Fruit fly (Drosophila melanogaster): ENCODE data around the gene CG4914.

The CG4914 gene

DNA sequence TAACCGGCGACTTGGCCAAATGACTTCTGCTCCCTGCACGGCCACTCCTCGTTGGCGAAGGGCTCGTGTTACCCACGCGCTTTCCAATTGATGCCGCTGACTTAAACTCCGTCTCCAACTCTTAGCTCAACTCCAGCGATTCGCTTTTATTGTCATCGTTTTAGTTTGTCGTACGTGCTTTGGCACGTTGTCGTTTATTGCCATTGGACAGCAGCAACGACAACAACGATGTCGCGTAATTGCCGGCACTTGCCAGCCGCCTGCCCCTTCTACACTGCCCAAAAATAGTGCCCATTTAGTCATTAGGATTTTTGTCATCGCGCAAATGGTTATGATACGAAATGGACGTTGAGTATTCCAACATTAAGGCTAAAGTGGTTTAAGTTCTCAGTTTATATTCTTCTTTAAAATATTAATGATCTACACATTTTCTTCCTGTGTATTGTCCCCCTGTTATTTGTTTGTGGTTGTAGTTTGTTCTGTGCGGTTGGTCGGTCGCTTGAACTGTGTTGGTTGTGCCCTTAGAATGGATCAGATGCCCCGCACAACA is 12.1 kb downstream of the CG4914 start (continued):
- peak; percentile 81 for TF ChIP-seq esn (GFP tag; optimal IDR thresholded peaks at IDR 0.05)
- peak; percentile 89 for TF ChIP-seq Hr4 (GFP tag; optimal IDR thresholded peaks at IDR 0.05)
- peak; percentile 97 for TF ChIP-seq Eip78C (GFP tag)
- peak; percentile 79 for TF ChIP-seq CG6792 (GFP tag; optimal IDR thresholded peaks at IDR 0.05)
- TF ChIP-seq Eip75B (GFP tag; optimal IDR thresholded peaks at IDR 0.05): peak; percentile 87
- TF ChIP-seq dsx (GFP tag; optimal IDR thresholded peaks at IDR 0.05; ENCODE audit: poor library complexity, severe bottlenecking): peak; percentile 89
- peak; percentile 90 for TF ChIP-seq eg (GFP tag; IDR thresholded peaks at IDR 0.05)
- peak; percentile 3 for TF ChIP-seq Blimp-1 (GFP tag; optimal IDR thresholded peaks at IDR 0.05)
- TF ChIP-seq CG10631 (GFP tag; optimal IDR thresholded peaks at IDR 0.05): peak; percentile 89
- peak; percentile 30 for TF ChIP-seq Eip93F (GFP tag; optimal IDR thresholded peaks at IDR 0.05)
- TF ChIP-seq Hr39 (GFP tag; optimal IDR thresholded peaks at IDR 0.05): peak; percentile 78
- peak; percentile 85 for TF ChIP-seq acj6 (GFP tag; optimal IDR thresholded peaks at IDR 0.05)
- TF ChIP-seq CG8119 (GFP tag; IDR thresholded peaks at IDR 0.05): peak; percentile 88
- TF ChIP-seq vri (GFP tag; optimal IDR thresholded peaks at IDR 0.05): peak; percentile 60
- TF ChIP-seq CG6163 (GFP tag; IDR thresholded peaks at IDR 0.05): peak; percentile 92
- TF ChIP-seq CG32006 (GFP tag; optimal IDR thresholded peaks at IDR 0.05): peak; percentile 88
- TF ChIP-seq OdsH (GFP tag; optimal IDR thresholded peaks at IDR 0.05): peak; percentile 84
- TF ChIP-seq fd85E (GFP tag; optimal IDR thresholded peaks at IDR 0.05): peak; percentile 38

DNA sequence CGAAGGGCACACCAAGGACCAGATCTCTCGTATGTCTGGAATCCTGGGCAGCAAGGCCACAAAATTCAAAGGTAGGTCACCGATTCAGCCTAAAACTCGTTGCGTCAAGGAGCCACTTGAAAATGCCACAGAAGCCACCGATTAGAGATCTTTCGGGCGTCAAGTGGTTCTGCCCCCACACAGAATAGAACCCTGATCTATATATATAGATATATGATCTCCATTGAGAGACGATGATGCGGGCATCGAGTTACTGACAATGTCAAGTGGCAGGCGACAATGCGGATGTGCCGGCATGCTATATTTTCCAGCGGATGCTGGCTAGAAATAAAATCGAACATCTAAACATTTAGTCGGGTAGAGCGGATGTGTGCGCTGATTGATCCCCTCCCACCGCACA is 13.6 kb downstream of the CG4914 start:
- TF ChIP-seq Eip78C (GFP tag) (peak; percentile 13), Ets21C (GFP tag; optimal IDR thresholded peaks at IDR 0.05) (no peak)

DNA sequence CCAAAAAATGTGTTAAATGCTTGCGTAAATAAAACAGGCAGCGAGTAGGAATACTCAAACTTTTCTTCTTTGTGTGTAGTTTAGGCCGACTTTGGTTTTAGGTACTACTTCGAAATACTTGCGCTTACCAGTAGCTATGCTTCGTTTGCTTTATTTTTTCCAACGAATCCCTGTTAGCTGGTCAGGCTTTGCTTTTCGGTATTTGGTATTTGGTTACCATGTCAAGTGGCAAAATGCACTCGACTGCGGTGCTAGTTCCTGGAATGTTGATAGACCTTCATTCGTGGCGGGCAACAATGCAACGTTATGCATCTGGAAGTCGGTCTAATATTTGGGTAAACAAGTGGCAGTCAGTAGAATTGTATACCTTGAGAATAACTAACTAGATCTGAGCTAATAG is 14.2 kb downstream of the CG4914 start:
- no peak for TF ChIP-seq Eip93F (GFP tag; optimal IDR thresholded peaks at IDR 0.05)
- TF ChIP-seq net (GFP tag; optimal IDR thresholded peaks at IDR 0.05): no peak
- TF ChIP-seq CG10631 (GFP tag; optimal IDR thresholded peaks at IDR 0.05): no peak
- no peak for TF ChIP-seq esn (GFP tag; optimal IDR thresholded peaks at IDR 0.05)
- no peak for TF ChIP-seq CG10669 (GFP tag; optimal IDR thresholded peaks at IDR 0.05)
- no peak for TF ChIP-seq Sox102F (GFP tag; optimal IDR thresholded peaks at IDR 0.05)
- no peak for TF ChIP-seq CG4318 (GFP tag; optimal IDR thresholded peaks at IDR 0.05)
- no peak for TF ChIP-seq CG1621 (tag; optimal IDR thresholded peaks at IDR 0.05)
- no peak for TF ChIP-seq CG6854 (GFP tag; optimal IDR thresholded peaks at IDR 0.05)
- no peak for TF ChIP-seq CG3032 (tag; optimal IDR thresholded peaks at IDR 0.05)
- TF ChIP-seq spab (GFP tag; optimal IDR thresholded peaks at IDR 0.05): no peak
- TF ChIP-seq eg (GFP tag; IDR thresholded peaks at IDR 0.05): no peak

DNA sequence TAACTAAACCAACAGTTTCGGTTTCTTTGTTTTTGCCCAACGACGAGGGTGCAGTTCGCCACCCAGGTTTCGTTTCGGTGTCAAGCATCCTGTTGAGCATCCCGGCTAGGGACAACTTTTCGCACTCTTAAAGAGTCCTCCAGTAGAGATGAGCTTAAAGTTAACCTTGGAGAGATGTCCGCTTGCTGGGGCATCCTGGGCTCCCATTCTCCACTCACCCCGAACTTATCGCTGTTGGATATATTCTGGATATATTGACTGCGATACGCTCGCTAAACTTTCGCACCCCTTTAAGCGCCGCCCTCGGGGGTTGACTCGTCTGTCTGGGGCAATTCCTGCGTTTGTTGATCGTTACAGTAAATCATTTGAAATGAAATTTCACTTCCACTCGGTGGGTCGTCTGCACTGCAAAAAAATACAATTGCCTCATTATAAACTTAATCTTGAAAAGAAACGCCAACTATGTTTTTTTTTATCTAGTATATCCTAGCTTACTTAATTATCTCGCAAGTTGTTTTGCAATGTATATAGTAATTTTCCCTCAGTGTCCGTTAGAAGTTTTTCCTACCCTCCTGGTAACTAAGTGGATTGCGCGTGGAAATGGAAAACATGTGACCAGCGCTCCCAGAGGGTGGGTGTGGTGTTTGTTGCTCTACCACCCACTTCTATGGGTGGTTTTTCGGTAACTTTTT is 16.2 kb downstream of the CG4914 start:
- TF ChIP-seq CG6854 (GFP tag; optimal IDR thresholded peaks at IDR 0.05): no peak
- peak; percentile 73 for TF ChIP-seq Eip78C (GFP tag)
- no peak for TF ChIP-seq Eip93F (GFP tag; optimal IDR thresholded peaks at IDR 0.05)
- TF ChIP-seq CG11294 (GFP tag; IDR thresholded peaks at IDR 0.05): no peak
- TF ChIP-seq vri (GFP tag; optimal IDR thresholded peaks at IDR 0.05): no peak
- no peak for TF ChIP-seq Ets96B (tag; optimal IDR thresholded peaks at IDR 0.05)
- peak; percentile 3 for TF ChIP-seq cyc (GFP tag; optimal IDR thresholded peaks at IDR 0.05)
- no peak for TF ChIP-seq Blimp-1 (GFP tag; optimal IDR thresholded peaks at IDR 0.05)
- TF ChIP-seq Sox102F (GFP tag; optimal IDR thresholded peaks at IDR 0.05): peak; percentile 47
- TF ChIP-seq CG6163 (GFP tag; IDR thresholded peaks at IDR 0.05): peak; percentile 57; the same call in 2 of the 3 replicates
- peak; percentile 21 for TF ChIP-seq CG31627 (GFP tag; optimal IDR thresholded peaks at IDR 0.05)
- TF ChIP-seq CG6808 (GFP tag; optimal IDR thresholded peaks at IDR 0.05): no peak
- peak; percentile 13 for TF ChIP-seq CG34406 (GFP tag; optimal IDR thresholded peaks at IDR 0.05)
- no peak for TF ChIP-seq CG4318 (GFP tag; optimal IDR thresholded peaks at IDR 0.05)
- peak; percentile 26 for TF ChIP-seq Sox14 (GFP tag; optimal IDR thresholded peaks at IDR 0.05)
- no peak for TF ChIP-seq Lpt (GFP tag; optimal IDR thresholded peaks at IDR 0.05)
- TF ChIP-seq CG11902 (GFP tag; optimal IDR thresholded peaks at IDR 0.05): no peak
- TF ChIP-seq Gug (GFP tag; IDR thresholded peaks at IDR 0.05): no peak
- TF ChIP-seq CG6276 (GFP tag; optimal IDR thresholded peaks at IDR 0.05): no peak
- peak; percentile 30 for TF ChIP-seq CG10631 (GFP tag; optimal IDR thresholded peaks at IDR 0.05)
- no peak for TF ChIP-seq fd59A (GFP tag; optimal IDR thresholded peaks at IDR 0.05)
- peak; percentile 33 for TF ChIP-seq pdm3 (GFP tag; optimal IDR thresholded peaks at IDR 0.05)
- peak; percentile 3 for TF ChIP-seq Ets21C (GFP tag; optimal IDR thresholded peaks at IDR 0.05)
- TF ChIP-seq fd85E (GFP tag; optimal IDR thresholded peaks at IDR 0.05): no peak
- TF ChIP-seq Hr38 (GFP tag; optimal IDR thresholded peaks at IDR 0.05): no peak
- no peak for TF ChIP-seq CG11762 (GFP tag; optimal IDR thresholded peaks at IDR 0.05; ENCODE audit: insufficient read depth)
- peak; percentile 37 for TF ChIP-seq CG3919 (GFP tag; optimal IDR thresholded peaks at IDR 0.05)
